Fruit fly (Drosophila melanogaster): ENCODE results near the gene Tengl3.

DNA sequence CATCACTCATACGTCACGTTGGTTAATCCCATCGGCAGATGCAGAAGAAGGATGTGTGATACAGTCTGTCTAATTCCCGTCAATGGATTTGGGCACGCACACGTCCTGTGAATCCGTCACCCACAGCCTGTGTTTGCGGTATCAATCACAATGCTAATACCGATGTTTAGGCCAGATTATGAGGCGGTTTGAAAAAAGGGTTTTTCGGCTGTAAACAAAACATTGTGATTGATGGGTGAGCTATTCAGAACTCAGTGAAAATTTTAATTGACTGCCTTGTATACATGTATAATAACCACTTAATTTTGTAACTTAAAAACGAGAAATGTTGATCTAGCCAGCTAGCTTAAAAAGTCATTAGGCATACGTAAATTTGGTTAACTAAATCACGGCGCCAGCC lies 25.1 kb upstream of the Tengl3 start, which contains the start of gene CG4270:
- no peak for TF ChIP-seq CTCF (optimal IDR thresholded peaks at IDR 0.05)
- TF ChIP-seq CG8478 (optimal IDR thresholded peaks at IDR 0.05) = no peak
